Worm (Caenorhabditis elegans) whole organism, mixed stage, embryonic: ENCODE results near the gene rgs-2.

Experiments used
- drap-1 ChIP-seq: fragments of 200-800 bp; sonication (Bioruptor generic); optimal IDR thresholded peaks from 3 replicates; lab custom pipeline; 2018; ENCODE audit warnings: mild to moderate bottlenecking, missing genetic modification characterization, missing compliant biosample characterization
- unc-39 ChIP-seq: fragments of 150-350 bp; optimal IDR thresholded peaks from 2 replicates; lab custom pipeline; 2014; ENCODE audit warnings: missing biosample characterization, missing genetic modification characterization

DNA sequence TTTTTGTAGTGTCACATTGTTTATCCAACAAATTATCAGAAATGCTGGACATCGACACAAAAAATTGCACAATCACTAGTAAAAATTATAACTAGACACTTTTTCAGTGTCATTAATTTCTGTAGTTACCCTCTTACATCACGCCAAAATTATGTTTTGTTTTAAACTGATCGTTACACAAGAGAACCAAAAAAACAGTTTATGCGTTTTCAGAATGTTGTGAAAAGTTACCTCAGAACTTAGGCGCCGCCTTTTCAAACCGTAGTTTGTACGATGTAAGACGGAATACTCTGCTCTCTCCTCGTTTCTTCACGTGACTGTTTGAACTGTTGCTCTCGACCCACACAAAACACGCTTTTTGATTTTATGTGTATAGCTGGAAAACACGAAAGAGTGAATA lies 26.0 kb downstream of the rgs-2 start, which contains the start of gene pgp-13:
- TF ChIP-seq drap-1 (GFP tag; lab: Kevin White, UChicago): no peak
- no peak for TF ChIP-seq unc-39
